Fruit fly (Drosophila melanogaster): Measurements from ENCODE around the gene Obp83cd.

Obp83cd gene

dm6 chr3R:6100764-6101163 lies 7.2 kb upstream of the Obp83cd start, which contains the start of gene Gasp:
TSS of gene Gasp (minus strand) at chr3R:6100887.
- peak; percentile 11 for TF ChIP-seq ewg (GFP tag; optimal IDR thresholded peaks at IDR 0.05)
- 0 out of 3 replicates have a peak, but pooled peaks have one; percentile 39 for TF ChIP-seq otp (GFP tag; IDR thresholded peaks at IDR 0.05)
- TF ChIP-seq Hr78 (GFP tag; optimal IDR thresholded peaks at IDR 0.05) = peak in 1 of 2 experiments; percentile 5
- TF ChIP-seq CG7987 (GFP tag; optimal IDR thresholded peaks at IDR 0.05) = no peak
- no peak for TF ChIP-seq YL-1 (GFP tag; optimal IDR thresholded peaks at IDR 0.05)
- no peak for TF ChIP-seq schlank (tag; optimal IDR thresholded peaks at IDR 0.05)
- no peak for TF ChIP-seq CG31365 (tag; optimal IDR thresholded peaks at IDR 0.05)
- peak; percentile 8 for TF ChIP-seq cg (GFP tag; optimal IDR thresholded peaks at IDR 0.05)
- TF ChIP-seq Opbp (GFP tag; IDR thresholded peaks at IDR 0.05; ENCODE audit: partially characterized antibody) = 0 out of 3 replicates have a peak, but pooled peaks have one; percentile 19
- peak; percentile 36; the same call in 1 of the 3 replicates for TF ChIP-seq CG34224 (GFP tag; IDR thresholded peaks at IDR 0.05; ENCODE audit: partially characterized antibody)
- TF ChIP-seq sd (tag; optimal IDR thresholded peaks at IDR 0.05) = peak; percentile 40
- peak; percentile 24 for TF ChIP-seq Jarid2 (GFP tag; optimal IDR thresholded peaks at IDR 0.05)
- TF ChIP-seq seq (GFP tag; IDR thresholded peaks at IDR 0.05) = no peak
- no peak for TF ChIP-seq CG2129 (GFP tag; IDR thresholded peaks at IDR 0.05; ENCODE audit: partially characterized antibody)
- TF ChIP-seq CG34376 (GFP tag; optimal IDR thresholded peaks at IDR 0.05) = no peak
- peak; percentile 18 for TF ChIP-seq Blimp-1 (GFP tag; optimal IDR thresholded peaks at IDR 0.05)
- TF ChIP-seq crol (GFP tag; IDR thresholded peaks at IDR 0.05) = peak; percentile 66
- no peak for TF ChIP-seq CG4617 (GFP tag; optimal IDR thresholded peaks at IDR 0.05; ENCODE audit: borderline replicate concordance)
- TF ChIP-seq CG17186 (GFP tag; optimal IDR thresholded peaks at IDR 0.05) = no peak
- no peak for TF ChIP-seq CG9437 (GFP tag; optimal IDR thresholded peaks at IDR 0.05)
- TF ChIP-seq Dbx (GFP tag; IDR thresholded peaks at IDR 0.05) = peak; percentile 10; the same call in 1 of the 3 replicates
- TF ChIP-seq CG5180 (GFP tag; optimal IDR thresholded peaks at IDR 0.05) = peak; percentile 22
- TF ChIP-seq D19B (GFP tag; optimal IDR thresholded peaks at IDR 0.05) = no peak
- TF ChIP-seq sob (GFP tag; IDR thresholded peaks at IDR 0.05) = 0 out of 2 replicates have a peak, but pooled peaks have one; percentile 31
- peak; percentile 26 for TF ChIP-seq CG1832 (GFP tag; optimal IDR thresholded peaks at IDR 0.05)
- peak; percentile 26 for TF ChIP-seq stwl (tag; optimal IDR thresholded peaks at IDR 0.05)
- TF ChIP-seq nom (GFP tag; optimal IDR thresholded peaks at IDR 0.05) = peak; percentile 38
- 0 out of 2 replicates have a peak, but pooled peaks have one; percentile 30 for TF ChIP-seq CG32767 (GFP tag; IDR thresholded peaks at IDR 0.05)
- TF ChIP-seq Adf1 (GFP tag; IDR thresholded peaks at IDR 0.05) = peak; percentile 96
- no peak for TF ChIP-seq nmo (GFP tag; optimal IDR thresholded peaks at IDR 0.05)
- TF ChIP-seq gro (GFP tag; optimal IDR thresholded peaks at IDR 0.05) = no peak
- TF ChIP-seq bbx (GFP tag; IDR thresholded peaks at IDR 0.05; ENCODE audit: partially characterized antibody) = peak; percentile 54; the same call in 1 of the 2 replicates
- no peak for TF ChIP-seq gfzf (GFP tag; optimal IDR thresholded peaks at IDR 0.05)
- TF ChIP-seq Chrac-16 (GFP tag; optimal IDR thresholded peaks at IDR 0.05) = no peak
- TF ChIP-seq yki (optimal IDR thresholded peaks at IDR 0.05) = no peak
- peak; percentile 77; the same call in 2 of the 4 replicates for TF ChIP-seq chinmo (GFP tag; IDR thresholded peaks at IDR 0.05; ENCODE audit: partially characterized antibody)
- TF ChIP-seq CG6683 (GFP tag; optimal IDR thresholded peaks at IDR 0.05) = no peak
- TF ChIP-seq CG6854 (GFP tag; optimal IDR thresholded peaks at IDR 0.05) = no peak
- peak; percentile 10 for TF ChIP-seq CG12769 (tag; optimal IDR thresholded peaks at IDR 0.05)
- no peak for TF ChIP-seq onecut (GFP tag; IDR thresholded peaks at IDR 0.05)
- peak; percentile 64 for TF ChIP-seq Med (GFP tag)
- 0 out of 3 replicates have a peak, but pooled peaks have one; percentile 52 for TF ChIP-seq CG6175 (GFP tag; IDR thresholded peaks at IDR 0.05)
- peak; percentile 20 for TF ChIP-seq oc (tag; optimal IDR thresholded peaks at IDR 0.05)
- TF ChIP-seq Dfd (GFP tag; optimal IDR thresholded peaks at IDR 0.05) = no peak
- peak; percentile 95 for TF ChIP-seq CG18011 (GFP tag; optimal IDR thresholded peaks at IDR 0.05)
- 0 out of 2 replicates have a peak, but pooled peaks have one; percentile 20 for TF ChIP-seq Drgx (GFP tag; IDR thresholded peaks at IDR 0.05)
- TF ChIP-seq CG4282 (GFP tag; optimal IDR thresholded peaks at IDR 0.05) = peak; percentile 4
- TF ChIP-seq CG2712 (tag; optimal IDR thresholded peaks at IDR 0.05) = peak; percentile 12
- no peak for TF ChIP-seq CG11085 (GFP tag; IDR thresholded peaks at IDR 0.05)
